Worm (Caenorhabditis elegans): ENCODE results near the gene T22F3.8.
"Not testable (repeated sequence)": the region's sequence is repeated elsewhere in the genome, so short reads cannot be mapped to it uniquely, and the experiment has no call there.

DNA sequence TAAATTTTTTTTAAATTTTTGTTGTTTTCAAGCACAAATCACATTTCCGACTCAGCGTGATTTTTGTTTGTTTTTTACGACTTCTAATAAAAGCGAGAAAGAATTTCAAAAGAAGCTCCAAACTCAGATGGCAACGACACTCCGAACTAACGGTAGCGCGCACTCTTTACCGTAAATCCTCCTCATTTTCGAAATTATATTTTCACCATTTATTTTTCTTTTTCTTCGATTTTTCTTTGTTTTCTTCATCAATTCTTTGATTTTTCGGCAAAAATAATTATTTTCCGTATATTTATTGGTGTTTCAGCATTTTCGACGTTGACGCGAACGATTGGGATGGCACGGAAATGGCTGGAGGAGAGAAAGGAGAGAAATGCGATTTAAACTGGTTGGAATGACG, 46.5 kb downstream of the T22F3.8 start, which contains the start of gene T24A6.1:
- TF ChIP-seq dao-5, W03F9.2 (tag; optimal IDR thresholded peaks at IDR 0.05): not testable (repeated sequence)

Measured in whole organism, L4/young adult.